Worm (Caenorhabditis elegans) whole organism, L3 larva: ENCODE results near the gene rhgf-1.
A peak's percentile ranks its signal among the peaks of the same experiment; 100 is the strongest.

ENCODE experiments used
- R02D3.7 ChIP-seq: fragments of 150-350 bp; optimal IDR thresholded peaks from 2 replicates; lab custom pipeline; 2014; ENCODE audit warnings: missing biosample characterization, missing genetic modification characterization
- ZK546.5 ChIP-seq: sonication (generic microtip); optimal IDR thresholded peaks from 2 replicates; lab custom pipeline; 2017; ENCODE audit warnings: missing biosample characterization, missing genetic modification characterization
- aly-2 ChIP-seq: fragments of 150-350 bp; optimal IDR thresholded peaks from 2 replicates; lab custom pipeline; 2014; ENCODE audit warnings: missing biosample characterization, missing genetic modification characterization
- ama-1 ChIP-seq: fragments of 150-350 bp; optimal IDR thresholded peaks from 2 replicates; lab custom pipeline; 2018
- ceh-16 ChIP-seq: sonication (generic microtip); optimal IDR thresholded peaks from 2 replicates; lab custom pipeline; 2017; ENCODE audit warnings: missing biosample characterization, missing genetic modification characterization
- ceh-28 ChIP-seq: fragments of 150-350 bp; optimal IDR thresholded peaks from 2 replicates; lab custom pipeline; 2014; ENCODE audit warnings: missing biosample characterization, missing genetic modification reagents, missing genetic modification characterization
- ceh-82 ChIP-seq: fragments of 150-350 bp; optimal IDR thresholded peaks from 2 replicates; lab custom pipeline; 2014; ENCODE audit warnings: missing biosample characterization, missing genetic modification characterization
- ceh-9 ChIP-seq: sonication (generic microtip); optimal IDR thresholded peaks from 2 replicates; lab custom pipeline; 2018; ENCODE audit warnings: missing biosample characterization, missing genetic modification characterization
- daf-12 ChIP-seq: fragments of 150-350 bp; optimal IDR thresholded peaks from 2 replicates; lab custom pipeline; 2014; ENCODE audit warnings: missing biosample characterization, missing genetic modification reagents, missing genetic modification characterization
- egl-27 ChIP-seq: sonication (generic microtip); optimal IDR thresholded peaks from 4 replicates; lab custom pipeline; 2017; ENCODE audit warnings: missing biosample characterization, missing genetic modification reagents, missing genetic modification characterization
- egl-5 ChIP-seq: fragments of 150-350 bp; optimal IDR thresholded peaks from 2 replicates; lab custom pipeline; 2017; ENCODE audit warnings: missing biosample characterization, missing genetic modification reagents, missing genetic modification characterization, inconsistent platforms
- elt-1 ChIP-seq: fragments of 150-350 bp; optimal IDR thresholded peaks from 2 replicates; lab custom pipeline; 2014; ENCODE audit warnings: missing biosample characterization, missing genetic modification characterization
- elt-2 ChIP-seq: sonication (generic microtip); optimal IDR thresholded peaks from 2 replicates; lab custom pipeline; 2016; ENCODE audit warnings: missing genetic modification reagents, mild to moderate bottlenecking, missing genetic modification characterization, missing compliant biosample characterization
- elt-3 ChIP-seq, 3 experiments: fragments of 150-350 bp in 1 of 3; sonication (generic microtip) in 2 of 3; optimal IDR thresholded peaks; 2 replicates in 2 of 3; 4 replicates in 1 of 3; lab custom pipeline; 2014 to 2017; ENCODE audit warnings: missing biosample characterization in 3 of 3, missing genetic modification characterization in 3 of 3
- eor-1 ChIP-seq, 2 experiments: fragments of 150-350 bp; optimal IDR thresholded peaks; 2 replicates each; lab custom pipeline; 2014 to 2018; ENCODE audit warnings: missing biosample characterization in 2 of 2, missing genetic modification characterization in 2 of 2
- fkh-10 ChIP-seq: sonication (generic microtip); optimal IDR thresholded peaks from 2 replicates; lab custom pipeline; 2017; ENCODE audit warnings: missing biosample characterization, missing genetic modification reagents, missing genetic modification characterization
- fkh-2 ChIP-seq: fragments of 150-350 bp; optimal IDR thresholded peaks from 2 replicates; lab custom pipeline; 2014; ENCODE audit warnings: missing biosample characterization, missing genetic modification reagents, missing genetic modification characterization
- fos-1 ChIP-seq: fragments of 150-350 bp; optimal IDR thresholded peaks from 2 replicates; lab custom pipeline; 2014; ENCODE audit warnings: missing biosample characterization, missing genetic modification characterization
- hmg-11 ChIP-seq: sonication (generic microtip); optimal IDR thresholded peaks from 2 replicates; lab custom pipeline; 2016; ENCODE audit warnings: missing genetic modification characterization, missing compliant biosample characterization
- jun-1 ChIP-seq: fragments of 150-350 bp; optimal IDR thresholded peaks from 2 replicates; lab custom pipeline; 2014; ENCODE audit warnings: missing biosample characterization, missing genetic modification reagents, missing genetic modification characterization
- lin-15B ChIP-seq: fragments of 150-350 bp; optimal IDR thresholded peaks from 2 replicates; lab custom pipeline; 2014; ENCODE audit warnings: missing biosample characterization, missing genetic modification characterization
- lin-39 ChIP-seq: fragments of 150-350 bp; optimal IDR thresholded peaks from 2 replicates; lab custom pipeline; 2018; ENCODE audit warnings: missing biosample characterization, missing genetic modification reagents, missing genetic modification characterization
- lsy-12 ChIP-seq: sonication (generic microtip); optimal IDR thresholded peaks from 2 replicates; lab custom pipeline; 2016; ENCODE audit warnings: mild to moderate bottlenecking, missing genetic modification characterization, missing compliant biosample characterization
- mdl-1 ChIP-seq: fragments of 150-350 bp; optimal IDR thresholded peaks from 2 replicates; lab custom pipeline; 2014; ENCODE audit warnings: missing biosample characterization, missing genetic modification characterization
- mml-1 ChIP-seq: fragments of 150-350 bp; sonication (generic microtip); optimal IDR thresholded peaks from 3 replicates; lab custom pipeline; 2014; ENCODE audit warnings: missing biosample characterization, missing genetic modification characterization
- nfya-1 ChIP-seq: sonication (generic microtip); optimal IDR thresholded peaks from 2 replicates; lab custom pipeline; 2017; ENCODE audit warnings: missing genetic modification characterization, mild to moderate bottlenecking, missing compliant biosample characterization, antibody characterized with exemption, moderate library complexity; ENCODE audit not compliant: insufficient read depth
- nhr-11 ChIP-seq: fragments of 150-350 bp; optimal IDR thresholded peaks from 2 replicates; lab custom pipeline; 2014; ENCODE audit warnings: missing biosample characterization, missing genetic modification characterization
- nhr-12 ChIP-seq: fragments of 150-350 bp; optimal IDR thresholded peaks from 2 replicates; lab custom pipeline; 2014; ENCODE audit warnings: missing biosample characterization, missing genetic modification characterization
- nhr-23 ChIP-seq: fragments of 150-350 bp; optimal IDR thresholded peaks from 2 replicates; lab custom pipeline; 2014; ENCODE audit warnings: missing biosample characterization, missing genetic modification reagents, missing genetic modification characterization
- nhr-237 ChIP-seq: fragments of 150-350 bp; optimal IDR thresholded peaks from 2 replicates; lab custom pipeline; 2014; ENCODE audit warnings: missing biosample characterization, missing genetic modification characterization
- nhr-25 ChIP-seq: sonication (generic microtip); optimal IDR thresholded peaks from 2 replicates; lab custom pipeline; 2017; ENCODE audit warnings: missing biosample characterization, missing genetic modification characterization
- nhr-28 ChIP-seq: fragments of 150-350 bp; optimal IDR thresholded peaks from 2 replicates; lab custom pipeline; 2014; ENCODE audit warnings: missing biosample characterization, missing genetic modification characterization
- nhr-43 ChIP-seq: sonication (generic microtip); optimal IDR thresholded peaks from 2 replicates; lab custom pipeline; 2016; ENCODE audit warnings: mild to moderate bottlenecking, missing genetic modification characterization, missing compliant biosample characterization; ENCODE audit not compliant: poor library complexity, severe bottlenecking
- nhr-76 ChIP-seq: fragments of 150-350 bp; sonication (generic microtip); optimal IDR thresholded peaks from 5 replicates; lab custom pipeline; 2014; ENCODE audit warnings: missing biosample characterization, missing genetic modification characterization
- nhr-77 ChIP-seq: fragments of 150-350 bp; optimal IDR thresholded peaks from 2 replicates; lab custom pipeline; 2014; ENCODE audit warnings: missing biosample characterization, missing genetic modification characterization
- pha-4 ChIP-seq: fragments of 150-350 bp; optimal IDR thresholded peaks from 2 replicates; lab custom pipeline; 2014; ENCODE audit warnings: missing biosample characterization, missing genetic modification reagents, missing genetic modification characterization
- pqm-1 ChIP-seq: fragments of 150-350 bp; optimal IDR thresholded peaks from 2 replicates; lab custom pipeline; 2017; ENCODE audit warnings: missing biosample characterization, missing genetic modification characterization, inconsistent platforms
- sea-2 ChIP-seq: fragments of 150-350 bp; sonication (generic microtip); optimal IDR thresholded peaks from 4 replicates; lab custom pipeline; 2014; ENCODE audit warnings: missing biosample characterization, missing genetic modification reagents, missing genetic modification characterization
- skn-1 ChIP-seq: fragments of 150-350 bp; optimal IDR thresholded peaks from 2 replicates; lab custom pipeline; 2014; ENCODE audit warnings: missing biosample characterization, missing genetic modification characterization
- snpc-4 ChIP-seq: fragments of 150-350 bp; optimal IDR thresholded peaks from 2 replicates; lab custom pipeline; 2014; ENCODE audit warnings: missing biosample characterization, missing genetic modification characterization
- tbx-2 ChIP-seq: sonication (generic microtip); optimal IDR thresholded peaks from 2 replicates; lab custom pipeline; 2016; ENCODE audit warnings: mild to moderate bottlenecking, missing genetic modification characterization, missing compliant biosample characterization
- unc-39 ChIP-seq: sonication (generic microtip); optimal IDR thresholded peaks from 4 replicates; lab custom pipeline; 2017; ENCODE audit warnings: missing biosample characterization, missing genetic modification characterization
- unc-62 ChIP-seq: fragments of 150-350 bp; sonication (generic microtip); optimal IDR thresholded peaks from 4 replicates; lab custom pipeline; 2014; ENCODE audit warnings: missing biosample characterization, missing genetic modification reagents, missing genetic modification characterization
- ztf-11 ChIP-seq: fragments of 150-350 bp; optimal IDR thresholded peaks from 2 replicates; lab custom pipeline; 2014; ENCODE audit warnings: missing biosample characterization, missing genetic modification characterization
- ztf-4 ChIP-seq: fragments of 150-350 bp; optimal IDR thresholded peaks from 2 replicates; lab custom pipeline; 2014; ENCODE audit warnings: missing biosample characterization, missing genetic modification characterization

Gene rhgf-1

ce11 chrX:10688311-10688710 lies 23.4 kb downstream of the rhgf-1 start:
- TF ChIP-seq nhr-23 (peak; percentile 22), eor-1 (tag; optimal IDR thresholded peaks at IDR 0.05; lab: Kevin White, UChicago) (no peak), hmg-11 (tag; lab: Kevin White, UChicago) (no peak), lsy-12 (tag; lab: Kevin White, UChicago) (peak; percentile 64), unc-62 (GFP tag; lab: Kevin White, UChicago) (no peak), nhr-12 (tag; lab: Kevin White, UChicago) (no peak), ztf-11 (tag; lab: Kevin White, UChicago) (no peak), ztf-4 (no peak), jun-1 (tag; lab: Kevin White, UChicago) (no peak), R02D3.7 (tag; lab: Kevin White, UChicago) (no peak), elt-3 (tag; optimal IDR thresholded peaks at IDR 0.05; lab: Kevin White, UChicago) (peak in 1 of 3 experiments; percentile 32), nhr-25 (tag; lab: Kevin White, UChicago) (peak; percentile 75), nhr-77 (no peak), nfya-1 (tag; lab: Kevin White, UChicago) (peak; percentile 52), ama-1 (lab: Kevin White, UChicago) (peak; percentile 72)

DNA sequence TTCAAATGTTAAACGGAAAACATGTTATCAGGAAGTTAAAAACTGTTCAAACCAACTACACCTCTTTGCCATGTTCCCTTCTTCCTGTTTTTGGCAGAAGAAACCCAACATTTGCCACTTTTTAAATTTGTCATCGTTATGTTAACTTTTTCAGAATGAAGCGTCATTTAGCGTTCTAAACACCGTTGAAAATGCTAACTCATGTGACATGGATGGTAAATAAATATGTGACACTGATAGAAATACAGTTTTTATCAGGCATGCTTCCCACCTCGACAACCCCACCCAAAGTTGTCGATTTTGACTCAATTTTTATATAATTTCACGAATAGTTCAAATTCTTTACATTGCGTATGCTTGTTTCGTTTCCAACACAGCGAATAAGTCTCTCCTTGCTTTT lies 24.4 kb downstream of the rhgf-1 start:
- peak; percentile 6 for TF ChIP-seq jun-1 (tag; lab: Kevin White, UChicago)
- TF ChIP-seq lin-15B (tag; lab: Kevin White, UChicago): no peak
- no peak for TF ChIP-seq fos-1
- no peak for TF ChIP-seq ztf-11 (tag; lab: Kevin White, UChicago)
- no peak for TF ChIP-seq ceh-28 (tag; lab: Kevin White, UChicago)
- no peak for TF ChIP-seq snpc-4 (tag; lab: Kevin White, UChicago)
- no peak for TF ChIP-seq nhr-237
- no peak for TF ChIP-seq mml-1 (tag; lab: Kevin White, UChicago)
- TF ChIP-seq ceh-9 (tag; lab: Kevin White, UChicago): no peak
- TF ChIP-seq R02D3.7 (tag; lab: Kevin White, UChicago): no peak
- TF ChIP-seq egl-27 (tag; lab: Kevin White, UChicago): no peak
- TF ChIP-seq ama-1 (lab: Kevin White, UChicago): peak; percentile 13
- TF ChIP-seq eor-1 (tag; optimal IDR thresholded peaks at IDR 0.05; lab: Kevin White, UChicago): no peak
- no peak for TF ChIP-seq nhr-23
- TF ChIP-seq daf-12 (tag; lab: Kevin White, UChicago): no peak
- TF ChIP-seq nhr-76 (tag; lab: Kevin White, UChicago): no peak
- TF ChIP-seq lsy-12 (tag; lab: Kevin White, UChicago): peak; percentile 31
- no peak for TF ChIP-seq ztf-4
- TF ChIP-seq skn-1 (tag; lab: Kevin White, UChicago): no peak
- no peak for TF ChIP-seq hmg-11 (tag; lab: Kevin White, UChicago)
- no peak for TF ChIP-seq nhr-25 (tag; lab: Kevin White, UChicago)
- TF ChIP-seq fkh-10: no peak
- TF ChIP-seq nhr-77: no peak
- TF ChIP-seq pha-4 (tag; lab: Kevin White, UChicago): peak; percentile 57
- no peak for TF ChIP-seq nfya-1 (tag; lab: Kevin White, UChicago)
- no peak for TF ChIP-seq tbx-2 (tag; lab: Kevin White, UChicago)
- no peak for TF ChIP-seq ceh-16 (tag; lab: Kevin White, UChicago)
- no peak for TF ChIP-seq fkh-2 (tag; lab: Kevin White, UChicago)
- TF ChIP-seq unc-39 (tag; lab: Kevin White, UChicago): no peak
- no peak for TF ChIP-seq ceh-82 (tag; lab: Kevin White, UChicago)
- TF ChIP-seq unc-62 (GFP tag; lab: Kevin White, UChicago): no peak
- TF ChIP-seq egl-5 (tag; lab: Kevin White, UChicago): no peak
- no peak for TF ChIP-seq nhr-11
- TF ChIP-seq sea-2 (GFP tag; lab: Kevin White, UChicago): no peak
- TF ChIP-seq elt-1: no peak
- TF ChIP-seq aly-2: no peak
- no peak for TF ChIP-seq nhr-43 (tag; lab: Kevin White, UChicago)
- peak; percentile 87 for TF ChIP-seq pqm-1 (tag; lab: Kevin White, UChicago)
- TF ChIP-seq nhr-28 (tag; lab: Kevin White, UChicago): no peak
- TF ChIP-seq ZK546.5 (tag; lab: Kevin White, UChicago): no peak
- TF ChIP-seq lin-39 (tag; lab: Kevin White, UChicago): no peak
- TF ChIP-seq elt-3 (tag; optimal IDR thresholded peaks at IDR 0.05; lab: Kevin White, UChicago): no peak
- peak; percentile 74 for TF ChIP-seq elt-2
- no peak for TF ChIP-seq mdl-1 (tag; lab: Kevin White, UChicago)
